Fruit fly (Drosophila melanogaster): ENCODE data around the gene GILT2.
A peak's percentile ranks its signal among the peaks of the same experiment; 100 is the strongest.

GILT2 gene

dm6 chr3R:23721936-23722335 is 43.2 kb downstream of the GILT2 start (continued):
- TF ChIP-seq salm (tag; optimal IDR thresholded peaks at IDR 0.05) (peak; percentile 67), CG3838 (GFP tag; optimal IDR thresholded peaks at IDR 0.05) (no peak), Sox102F (GFP tag; optimal IDR thresholded peaks at IDR 0.05) (peak; percentile 47), ATbp (GFP tag; optimal IDR thresholded peaks at IDR 0.05) (no peak), CG14050 (GFP tag; IDR thresholded peaks at IDR 0.05) (no peak), PHDP (tag; optimal IDR thresholded peaks at IDR 0.05) (peak; percentile 64), CG2712 (tag; optimal IDR thresholded peaks at IDR 0.05) (peak; percentile 53), kay (GFP tag; optimal IDR thresholded peaks at IDR 0.05) (peak; percentile 8), CG6272 (GFP tag; IDR thresholded peaks at IDR 0.05) (no peak), CG17912 (GFP tag; optimal IDR thresholded peaks at IDR 0.05) (peak; percentile 55), CG10543 (GFP tag; optimal IDR thresholded peaks at IDR 0.05) (no peak), az2 (GFP tag; optimal IDR thresholded peaks at IDR 0.05) (peak; percentile 18), Eip74EF (GFP tag; optimal IDR thresholded peaks at IDR 0.05) (no peak), grau (tag; optimal IDR thresholded peaks at IDR 0.05) (peak; percentile 56), crol (GFP tag; IDR thresholded peaks at IDR 0.05) (no peak), CG1647 (GFP tag; optimal IDR thresholded peaks at IDR 0.05) (no peak), CG13123 (GFP tag; optimal IDR thresholded peaks at IDR 0.05) (no peak), MESR4 (GFP tag; optimal IDR thresholded peaks at IDR 0.05) (no peak), vvl (GFP tag; IDR thresholded peaks at IDR 0.05) (peak; percentile 40; the same call in 1 of the 2 replicates), CG2678 (tag; optimal IDR thresholded peaks at IDR 0.05) (peak; percentile 42), esg (GFP tag; conservative IDR thresholded peaks at IDR 0.05) (no peak), Elba2 (GFP tag; optimal IDR thresholded peaks at IDR 0.05) (no peak), tx (GFP tag; optimal IDR thresholded peaks at IDR 0.05) (no peak), corto (GFP tag; optimal IDR thresholded peaks at IDR 0.05) (no peak), CG15601 (tag; optimal IDR thresholded peaks at IDR 0.05) (peak; percentile 52), stc (GFP tag; IDR thresholded peaks at IDR 0.05) (no peak), zf30C (GFP tag; optimal IDR thresholded peaks at IDR 0.05) (no peak), Hmx (GFP tag; optimal IDR thresholded peaks at IDR 0.05) (no peak), dati (GFP tag; IDR thresholded peaks at IDR 0.05) (no peak), chinmo (GFP tag; IDR thresholded peaks at IDR 0.05; ENCODE audit: partially characterized antibody) (no peak), CG15514 (GFP tag; optimal IDR thresholded peaks at IDR 0.05) (peak; percentile 34), zen (tag; optimal IDR thresholded peaks at IDR 0.05) (peak; percentile 64), tap (tag; optimal IDR thresholded peaks at IDR 0.05) (peak; percentile 22), hb (GFP tag; IDR thresholded peaks at IDR 0.05; ENCODE audit: partially characterized antibody) (no peak), otp (GFP tag; IDR thresholded peaks at IDR 0.05) (no peak), Jarid2 (GFP tag; optimal IDR thresholded peaks at IDR 0.05) (peak; percentile 1), Pdp1 (GFP tag; optimal IDR thresholded peaks at IDR 0.05) (peak in 1 of 2 experiments; percentile 3), CG12391 (tag; optimal IDR thresholded peaks at IDR 0.05) (peak; percentile 43), Dp (GFP tag; optimal IDR thresholded peaks at IDR 0.05) (peak; percentile 95), Myb (GFP tag; optimal IDR thresholded peaks at IDR 0.05) (peak; percentile 70), pan (optimal IDR thresholded peaks at IDR 0.05) (no peak), pan (GFP tag; optimal IDR thresholded peaks at IDR 0.05 in 1 of 2, IDR thresholded peaks at IDR 0.05 in 1 of 2) (peak in 1 of 2 experiments; percentile 27), nerfin-1 (tag; optimal IDR thresholded peaks at IDR 0.05) (no peak), B-H2 (GFP tag; optimal IDR thresholded peaks at IDR 0.05) (peak; percentile 72), stwl (tag; optimal IDR thresholded peaks at IDR 0.05) (peak; percentile 77), CG8290 (GFP tag; optimal IDR thresholded peaks at IDR 0.05) (peak; percentile 6), CG8290 (tag; optimal IDR thresholded peaks at IDR 0.05) (peak in 1 of 2 experiments; percentile 46), pfk (GFP tag; optimal IDR thresholded peaks at IDR 0.05) (no peak), BEAF-32 (GFP tag; optimal IDR thresholded peaks at IDR 0.05) (peak; percentile 2), Drgx (GFP tag; IDR thresholded peaks at IDR 0.05) (no peak), lbe (GFP tag; optimal IDR thresholded peaks at IDR 0.05) (peak; percentile 15)
